Fruit fly (Drosophila melanogaster): ENCODE data around the gene TotE.

dm6 chr2L:19932523-19932922, 19.2 kb upstream of the TotE start:
- TF ChIP-seq CG11902 (GFP tag; optimal IDR thresholded peaks at IDR 0.05) (no peak), lz (GFP tag; optimal IDR thresholded peaks at IDR 0.05) (no peak), Met (GFP tag; optimal IDR thresholded peaks at IDR 0.05) (no peak), CG6792 (GFP tag; optimal IDR thresholded peaks at IDR 0.05) (no peak), Hr4 (GFP tag; optimal IDR thresholded peaks at IDR 0.05) (no peak), CG3919 (GFP tag; optimal IDR thresholded peaks at IDR 0.05) (no peak), CG8119 (GFP tag; IDR thresholded peaks at IDR 0.05) (no peak)
